Worm (Caenorhabditis elegans) whole organism, L2 larva: ENCODE measurements around the gene lntl-1.

Source experiments
- C34F6.9 ChIP-seq: fragments of 150-350 bp; optimal IDR thresholded peaks from 2 replicates; lab custom pipeline; 2014; ENCODE audit warnings: missing biosample characterization, missing genetic modification characterization
- F13H6.1 ChIP-seq: sonication (generic microtip); optimal IDR thresholded peaks from 2 replicates; lab custom pipeline; 2016; ENCODE audit warnings: missing genetic modification characterization, missing compliant biosample characterization
- R02D3.7 ChIP-seq: fragments of 150-350 bp; optimal IDR thresholded peaks from 2 replicates; lab custom pipeline; 2014; ENCODE audit warnings: missing biosample characterization, missing genetic modification characterization
- Y55F3AM.14 ChIP-seq: fragments of 200-800 bp; sonication (Bioruptor generic); optimal IDR thresholded peaks from 2 replicates; lab custom pipeline; 2018; ENCODE audit warnings: mild to moderate bottlenecking, missing genetic modification characterization, missing compliant biosample characterization
- ZK546.5 ChIP-seq: sonication (generic microtip); optimal IDR thresholded peaks from 2 replicates; lab custom pipeline; 2017; ENCODE audit warnings: missing biosample characterization, missing genetic modification characterization
- alr-1 ChIP-seq: fragments of 150-350 bp; optimal IDR thresholded peaks from 2 replicates; lab custom pipeline; 2014; ENCODE audit warnings: missing biosample characterization, missing genetic modification characterization
- ama-1 ChIP-seq: fragments of 150-350 bp; optimal IDR thresholded peaks from 2 replicates; lab custom pipeline; 2018; ENCODE audit warnings: inconsistent platforms
- blmp-1 ChIP-seq: sonication (generic microtip); optimal IDR thresholded peaks from 2 replicates; lab custom pipeline; 2017; ENCODE audit warnings: missing genetic modification characterization, mild to moderate bottlenecking, missing compliant biosample characterization, antibody characterized with exemption, moderate library complexity; ENCODE audit not compliant: insufficient read depth
- ceh-16 ChIP-seq: fragments of 150-350 bp; optimal IDR thresholded peaks from 2 replicates; lab custom pipeline; 2014; ENCODE audit warnings: missing biosample characterization, missing genetic modification characterization
- ceh-82 ChIP-seq: fragments of 150-350 bp; optimal IDR thresholded peaks from 2 replicates; lab custom pipeline; 2014; ENCODE audit warnings: missing biosample characterization, missing genetic modification characterization
- dmd-4 ChIP-seq: sonication (generic microtip); optimal IDR thresholded peaks from 2 replicates; lab custom pipeline; 2017; ENCODE audit warnings: missing biosample characterization, missing genetic modification characterization
- egl-27 ChIP-seq: sonication (generic microtip); optimal IDR thresholded peaks from 3 replicates; lab custom pipeline; 2017; ENCODE audit warnings: missing biosample characterization, missing genetic modification reagents, missing genetic modification characterization
- elt-1 ChIP-seq: fragments of 150-350 bp; optimal IDR thresholded peaks from 2 replicates; lab custom pipeline; 2014; ENCODE audit warnings: missing biosample characterization, missing genetic modification characterization
- elt-3 ChIP-seq: sonication (generic microtip); optimal IDR thresholded peaks from 2 replicates; lab custom pipeline; 2017; ENCODE audit warnings: missing biosample characterization, missing genetic modification characterization
- fos-1 ChIP-seq: fragments of 150-350 bp; optimal IDR thresholded peaks from 2 replicates; lab custom pipeline; 2014; ENCODE audit warnings: missing biosample characterization, missing genetic modification characterization
- gmeb-1 ChIP-seq: fragments of 150-350 bp; optimal IDR thresholded peaks from 2 replicates; lab custom pipeline; 2014; ENCODE audit warnings: missing biosample characterization, missing genetic modification characterization
- lin-11 ChIP-seq: fragments of 150-350 bp; sonication (generic microtip); optimal IDR thresholded peaks from 2 replicates; lab custom pipeline; 2014; ENCODE audit warnings: missing biosample characterization, missing genetic modification characterization, inconsistent platforms, mixed read lengths
- lin-13 ChIP-seq: fragments of 150-350 bp; optimal IDR thresholded peaks from 2 replicates; lab custom pipeline; 2014; ENCODE audit warnings: missing biosample characterization, missing genetic modification reagents, missing genetic modification characterization
- mbf-1 ChIP-seq: sonication (generic microtip); optimal IDR thresholded peaks from 2 replicates; lab custom pipeline; 2017; ENCODE audit warnings: missing biosample characterization, missing genetic modification characterization
- mdl-1 ChIP-seq, 2 experiments: fragments of 150-350 bp in 1 of 2; sonication (generic microtip) in 1 of 2; optimal IDR thresholded peaks; 2 replicates each; lab custom pipeline; 2017; ENCODE audit warnings: missing biosample characterization in 2 of 2, missing genetic modification characterization in 2 of 2
- nhr-11 ChIP-seq: fragments of 150-350 bp; optimal IDR thresholded peaks from 2 replicates; lab custom pipeline; 2014; ENCODE audit warnings: missing biosample characterization, missing genetic modification characterization
- nhr-12 ChIP-seq: fragments of 150-350 bp; optimal IDR thresholded peaks from 2 replicates; lab custom pipeline; 2014; ENCODE audit warnings: missing biosample characterization, missing genetic modification characterization
- nhr-129 ChIP-seq: fragments of 150-350 bp; optimal IDR thresholded peaks from 2 replicates; lab custom pipeline; 2014; ENCODE audit warnings: missing biosample characterization, missing genetic modification characterization
- nhr-21 ChIP-seq: fragments of 150-350 bp; optimal IDR thresholded peaks from 2 replicates; lab custom pipeline; 2014; ENCODE audit warnings: missing biosample characterization, missing genetic modification characterization
- nhr-237 ChIP-seq: fragments of 150-350 bp; optimal IDR thresholded peaks from 2 replicates; lab custom pipeline; 2014; ENCODE audit warnings: missing biosample characterization, missing genetic modification characterization
- nhr-6 ChIP-seq: fragments of 150-350 bp; optimal IDR thresholded peaks from 2 replicates; lab custom pipeline; 2014; ENCODE audit warnings: missing biosample characterization, missing genetic modification characterization
- nhr-77 ChIP-seq: fragments of 150-350 bp; optimal IDR thresholded peaks from 2 replicates; lab custom pipeline; 2014; ENCODE audit warnings: missing biosample characterization, missing genetic modification characterization
- peb-1 ChIP-seq: fragments of 150-350 bp; optimal IDR thresholded peaks from 2 replicates; lab custom pipeline; 2014; ENCODE audit warnings: missing biosample characterization, missing genetic modification characterization
- sem-4 ChIP-seq: fragments of 150-350 bp; optimal IDR thresholded peaks from 2 replicates; lab custom pipeline; 2014; ENCODE audit warnings: missing biosample characterization, missing genetic modification reagents, missing genetic modification characterization
- skn-1 ChIP-seq: sonication (generic microtip); optimal IDR thresholded peaks from 2 replicates; lab custom pipeline; 2017; ENCODE audit warnings: missing biosample characterization, missing genetic modification characterization
- sma-9 ChIP-seq, 2 experiments: fragments of 150-350 bp in 1 of 2; sonication (generic microtip) in 1 of 2; optimal IDR thresholded peaks; 2 replicates each; lab custom pipeline; 2014 to 2016; ENCODE audit warnings: missing genetic modification characterization in 2 of 2, mild to moderate bottlenecking in 1 of 2, missing biosample characterization in 1 of 2, missing compliant biosample characterization in 1 of 2, missing genetic modification reagents in 1 of 2, moderate library complexity in 1 of 2
- unc-39 ChIP-seq: fragments of 150-350 bp; optimal IDR thresholded peaks from 2 replicates; lab custom pipeline; 2014; ENCODE audit warnings: missing biosample characterization, missing genetic modification characterization
- unc-55 ChIP-seq: fragments of 150-350 bp; sonication (generic microtip); optimal IDR thresholded peaks from 3 replicates; lab custom pipeline; 2014; ENCODE audit warnings: missing biosample characterization, missing genetic modification reagents, missing genetic modification characterization
- zag-1 ChIP-seq: fragments of 150-350 bp; optimal IDR thresholded peaks from 2 replicates; lab custom pipeline; 2014; ENCODE audit warnings: missing biosample characterization, missing genetic modification characterization
- ztf-11 ChIP-seq: sonication (generic microtip); optimal IDR thresholded peaks from 2 replicates; lab custom pipeline; 2017; ENCODE audit warnings: missing biosample characterization, missing genetic modification characterization
- ztf-4 ChIP-seq: fragments of 150-350 bp; optimal IDR thresholded peaks from 2 replicates; lab custom pipeline; 2014; ENCODE audit warnings: missing biosample characterization, missing genetic modification characterization

lntl-1 gene

ce11 chrIV:5796694-5797093 is 10.2 kb downstream of the lntl-1 start, which contains the start of gene C31H1.5:
TSS of gene C31H1.5 (minus strand) at chrIV:5796794.
- TF ChIP-seq egl-27 (no peak), C34F6.9 (tag; lab: Kevin White, UChicago) (no peak), elt-1 (tag; lab: Kevin White, UChicago) (no peak), R02D3.7 (tag; lab: Kevin White, UChicago) (no peak), fos-1 (no peak), nhr-11 (tag; lab: Kevin White, UChicago) (no peak), gmeb-1 (no peak), lin-13 (GFP tag; lab: Kevin White, UChicago) (no peak), nhr-12 (no peak), ztf-4 (tag; lab: Kevin White, UChicago) (no peak), sem-4 (tag; lab: Kevin White, UChicago) (no peak), peb-1 (tag; lab: Kevin White, UChicago) (no peak), nhr-6 (tag; lab: Kevin White, UChicago) (no peak), dmd-4 (tag; lab: Kevin White, UChicago) (no peak), Y55F3AM.14 (GFP tag; lab: Kevin White, UChicago) (no peak)

- TF ChIP-seq nhr-21 (tag; lab: Kevin White, UChicago) (no peak), ztf-11 (tag; lab: Kevin White, UChicago) (no peak), elt-1 (tag; lab: Kevin White, UChicago) (no peak), unc-55 (GFP tag; lab: Kevin White, UChicago) (no peak), alr-1 (no peak), blmp-1 (tag; lab: Kevin White, UChicago) (no peak), zag-1 (no peak), mbf-1 (tag; lab: Kevin White, UChicago) (no peak), nhr-11 (tag; lab: Kevin White, UChicago) (no peak), lin-11 (tag; lab: Kevin White, UChicago) (no peak)
Measured at ce11 chrIV:5795495-5795894, 11.4 kb downstream of the lntl-1 start.

- TF ChIP-seq sma-9 (GFP tag; optimal IDR thresholded peaks at IDR 0.05; lab: Kevin White, UChicago) (no peak), sma-9 (tag; optimal IDR thresholded peaks at IDR 0.05; lab: Kevin White, UChicago) (no peak), R02D3.7 (tag; lab: Kevin White, UChicago) (no peak), nhr-6 (tag; lab: Kevin White, UChicago) (no peak), mbf-1 (tag; lab: Kevin White, UChicago) (no peak), skn-1 (tag; lab: Kevin White, UChicago) (no peak), ztf-4 (tag; lab: Kevin White, UChicago) (no peak), peb-1 (tag; lab: Kevin White, UChicago) (no peak), ama-1 (no peak)
Measured at ce11 chrIV:5790993-5791392, 15.9 kb downstream of the lntl-1 start, which contains the start of gene C31H1.2. TSS of gene C31H1.2 (plus strand) at chrIV:5791293.

- TF ChIP-seq nhr-6 (tag; lab: Kevin White, UChicago), result no peak
- TF ChIP-seq unc-55 (GFP tag; lab: Kevin White, UChicago), result no peak
- no peak for TF ChIP-seq ceh-82
- TF ChIP-seq unc-39 (tag; lab: Kevin White, UChicago), result no peak
- no peak for TF ChIP-seq F13H6.1 (tag; lab: Kevin White, UChicago)
- no peak for TF ChIP-seq nhr-237 (tag; lab: Kevin White, UChicago)
- no peak for TF ChIP-seq ZK546.5 (tag; lab: Kevin White, UChicago)
- TF ChIP-seq ceh-16 (tag; lab: Kevin White, UChicago), result no peak
- no peak for TF ChIP-seq Y55F3AM.14 (GFP tag; lab: Kevin White, UChicago)
- no peak for TF ChIP-seq nhr-129 (tag; lab: Kevin White, UChicago)
- TF ChIP-seq nhr-12, result no peak
- TF ChIP-seq nhr-77 (tag; lab: Kevin White, UChicago), result no peak
- TF ChIP-seq mbf-1 (tag; lab: Kevin White, UChicago), result no peak
- TF ChIP-seq mdl-1 (tag; optimal IDR thresholded peaks at IDR 0.05; lab: Kevin White, UChicago), result no peak
- no peak for TF ChIP-seq lin-13 (GFP tag; lab: Kevin White, UChicago)
- TF ChIP-seq skn-1 (tag; lab: Kevin White, UChicago), result no peak
- TF ChIP-seq elt-3 (tag; lab: Kevin White, UChicago), result no peak
Measured at ce11 chrIV:5783675-5784074, 23.2 kb downstream of the lntl-1 start.
